Worm (Caenorhabditis elegans) whole organism, L2 larva: ENCODE data around the gene ges-1.
A peak's percentile ranks its signal among the peaks of the same experiment; 100 is the strongest.

Source experiments
- C34F6.9 ChIP-seq: fragments of 150-350 bp; optimal IDR thresholded peaks from 2 replicates; lab custom pipeline; 2014; ENCODE audit warnings: missing biosample characterization, missing genetic modification characterization
- F13H6.1 ChIP-seq: sonication (generic microtip); optimal IDR thresholded peaks from 2 replicates; lab custom pipeline; 2016; ENCODE audit warnings: missing genetic modification characterization, missing compliant biosample characterization
- ZK546.5 ChIP-seq: sonication (generic microtip); optimal IDR thresholded peaks from 2 replicates; lab custom pipeline; 2017; ENCODE audit warnings: missing biosample characterization, missing genetic modification characterization
- alr-1 ChIP-seq: fragments of 150-350 bp; optimal IDR thresholded peaks from 2 replicates; lab custom pipeline; 2014; ENCODE audit warnings: missing biosample characterization, missing genetic modification characterization
- aly-2 ChIP-seq: fragments of 150-350 bp; optimal IDR thresholded peaks from 2 replicates; lab custom pipeline; 2014; ENCODE audit warnings: missing biosample characterization, missing genetic modification characterization
- blmp-1 ChIP-seq: sonication (generic microtip); optimal IDR thresholded peaks from 2 replicates; lab custom pipeline; 2017; ENCODE audit warnings: missing genetic modification characterization, mild to moderate bottlenecking, missing compliant biosample characterization, antibody characterized with exemption, moderate library complexity; ENCODE audit not compliant: insufficient read depth
- ceh-82 ChIP-seq: fragments of 150-350 bp; optimal IDR thresholded peaks from 2 replicates; lab custom pipeline; 2014; ENCODE audit warnings: missing biosample characterization, missing genetic modification characterization
- fos-1 ChIP-seq: fragments of 150-350 bp; optimal IDR thresholded peaks from 2 replicates; lab custom pipeline; 2014; ENCODE audit warnings: missing biosample characterization, missing genetic modification characterization
- gmeb-1 ChIP-seq: fragments of 150-350 bp; optimal IDR thresholded peaks from 2 replicates; lab custom pipeline; 2014; ENCODE audit warnings: missing biosample characterization, missing genetic modification characterization
- lsy-2 ChIP-seq, 2 experiments: fragments of 150-350 bp in 1 of 2; sonication (generic microtip) in 1 of 2; optimal IDR thresholded peaks; 2 replicates each; lab custom pipeline; 2014 to 2017; ENCODE audit warnings: missing biosample characterization in 2 of 2, missing genetic modification characterization in 2 of 2
- mdl-1 ChIP-seq, 2 experiments: fragments of 150-350 bp in 1 of 2; sonication (generic microtip) in 1 of 2; optimal IDR thresholded peaks; 2 replicates each; lab custom pipeline; 2017; ENCODE audit warnings: missing biosample characterization in 2 of 2, missing genetic modification characterization in 2 of 2
- nhr-10 ChIP-seq: sonication (generic microtip); optimal IDR thresholded peaks from 2 replicates; lab custom pipeline; 2017; ENCODE audit warnings: missing biosample characterization, missing genetic modification characterization
- nhr-12 ChIP-seq: fragments of 150-350 bp; optimal IDR thresholded peaks from 2 replicates; lab custom pipeline; 2014; ENCODE audit warnings: missing biosample characterization, missing genetic modification characterization
- nhr-129 ChIP-seq: fragments of 150-350 bp; optimal IDR thresholded peaks from 2 replicates; lab custom pipeline; 2014; ENCODE audit warnings: missing biosample characterization, missing genetic modification characterization
- sem-4 ChIP-seq: fragments of 150-350 bp; optimal IDR thresholded peaks from 2 replicates; lab custom pipeline; 2014; ENCODE audit warnings: missing biosample characterization, missing genetic modification reagents, missing genetic modification characterization
- snpc-4 ChIP-seq: fragments of 150-350 bp; optimal IDR thresholded peaks from 2 replicates; lab custom pipeline; 2014; ENCODE audit warnings: missing biosample characterization, missing genetic modification characterization
- unc-55 ChIP-seq: fragments of 150-350 bp; sonication (generic microtip); optimal IDR thresholded peaks from 3 replicates; lab custom pipeline; 2014; ENCODE audit warnings: missing biosample characterization, missing genetic modification reagents, missing genetic modification characterization
- zag-1 ChIP-seq: fragments of 150-350 bp; optimal IDR thresholded peaks from 2 replicates; lab custom pipeline; 2014; ENCODE audit warnings: missing biosample characterization, missing genetic modification characterization

The ges-1 gene

DNA sequence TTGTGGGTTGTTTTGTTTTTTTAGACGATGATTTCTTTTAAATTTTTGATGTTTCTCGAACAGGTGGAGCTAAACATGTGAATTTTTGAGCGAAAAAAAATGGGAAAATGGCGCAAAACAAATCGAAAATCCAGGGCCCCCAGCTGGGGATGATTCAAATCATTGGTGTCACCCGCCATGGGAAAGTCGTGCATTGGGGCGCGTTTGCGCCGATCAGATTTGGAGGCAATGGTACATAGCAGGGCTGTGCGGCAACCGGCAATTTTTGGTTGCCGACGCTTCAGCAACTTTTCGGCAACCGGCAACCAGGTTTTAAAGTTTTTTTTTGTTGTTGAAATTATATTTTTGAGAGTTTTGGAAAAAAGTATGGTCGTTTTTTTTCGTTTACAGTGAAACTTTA is 41.5 kb downstream of the ges-1 start:
- TF ChIP-seq aly-2 (tag; lab: Kevin White, UChicago) (no peak), mdl-1 (tag; optimal IDR thresholded peaks at IDR 0.05; lab: Kevin White, UChicago) (no peak), blmp-1 (tag; lab: Kevin White, UChicago) (no peak)
- TF ChIP-seq, all 48 proteins: peak for 0

DNA sequence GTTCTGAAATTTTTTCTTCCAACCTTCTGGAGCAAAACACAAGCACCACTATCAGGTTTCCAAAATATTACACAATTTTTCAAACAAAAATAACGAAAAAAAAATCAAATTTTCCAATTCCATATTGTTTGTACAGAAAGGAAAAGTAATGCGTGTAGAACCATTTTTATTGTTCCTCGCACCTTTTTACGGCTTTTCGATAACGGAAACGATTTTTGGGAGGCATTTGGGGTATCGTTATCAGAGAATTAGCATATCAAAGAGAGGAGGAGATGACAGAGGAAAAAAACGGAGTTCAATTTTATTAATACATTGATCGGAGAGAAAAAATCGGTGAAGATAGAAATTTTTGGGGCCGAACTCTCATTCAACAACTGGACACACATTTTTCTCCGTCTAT is 42.1 kb downstream of the ges-1 start:
- no peak for TF ChIP-seq blmp-1 (tag; lab: Kevin White, UChicago)
- no peak for TF ChIP-seq F13H6.1 (tag; lab: Kevin White, UChicago)
- TF ChIP-seq snpc-4, result no peak
- TF ChIP-seq fos-1, result peak; percentile 93
- no peak for TF ChIP-seq ceh-82
- TF ChIP-seq nhr-129, result no peak
- no peak for TF ChIP-seq alr-1 (tag; lab: Kevin White, UChicago)
- TF ChIP-seq ZK546.5 (tag; lab: Kevin White, UChicago), result no peak
- TF ChIP-seq, all 48 proteins: peak for 1

DNA sequence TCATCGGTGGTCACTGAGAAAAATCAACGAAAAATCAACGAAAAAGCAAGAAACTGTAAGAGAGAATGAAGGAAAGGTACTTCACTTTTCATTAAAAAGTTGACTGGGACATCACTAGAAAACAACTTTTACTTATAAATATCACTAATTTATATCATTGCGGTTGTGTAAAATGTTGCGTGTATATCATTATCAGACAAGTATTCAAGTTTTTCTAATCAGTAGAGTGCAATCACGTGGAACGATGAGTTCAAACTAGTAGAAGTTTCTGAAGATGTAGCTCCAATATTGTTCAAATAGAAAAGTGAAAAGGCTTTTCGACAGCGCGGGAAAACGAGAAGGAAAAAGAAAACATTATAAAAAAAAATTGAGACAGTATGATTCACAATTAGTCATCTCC is 43.7 kb downstream of the ges-1 start:
- TF ChIP-seq fos-1 (peak; percentile 54), zag-1 (no peak)
- TF ChIP-seq, all 48 proteins: peak for 1

DNA sequence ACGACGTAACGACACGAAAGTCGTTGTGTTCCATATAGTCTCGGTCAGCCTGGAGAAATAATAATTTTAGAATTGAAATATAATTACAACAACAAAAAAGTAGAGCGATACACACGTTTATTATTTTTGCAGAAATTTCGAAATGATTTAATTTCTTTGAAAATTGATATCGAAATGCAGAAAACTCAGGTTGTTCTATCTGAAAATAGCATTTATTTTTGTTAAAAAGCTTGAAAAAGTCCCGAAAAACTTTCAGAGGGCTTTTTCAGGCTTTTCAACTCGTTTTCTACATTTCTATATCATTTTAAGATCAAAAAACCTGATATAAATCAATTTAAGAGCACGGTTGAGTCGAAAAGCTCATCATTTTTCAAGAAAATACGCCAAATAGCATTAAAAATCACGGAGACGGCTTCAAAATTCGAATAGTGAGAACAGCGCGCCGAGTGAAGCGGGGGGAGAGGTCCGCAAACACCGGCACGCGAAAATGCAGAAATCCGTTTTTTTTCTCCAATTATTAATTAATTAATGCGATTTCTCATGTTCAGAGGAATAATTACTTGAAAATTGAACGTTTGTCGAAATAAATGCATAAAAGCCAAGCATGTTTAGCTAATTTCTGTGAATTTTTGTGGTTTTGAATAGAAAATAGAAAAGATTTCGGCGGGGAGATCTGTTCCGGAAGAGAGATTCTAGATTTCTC is 48.6 kb downstream of the ges-1 start, which contains the start of gene rga-4:
TSS of gene rga-4 (minus strand) at position 51 of the 703 bp plus-strand sequence.
- TF ChIP-seq gmeb-1 (tag; lab: Kevin White, UChicago) (peak; percentile 61), unc-55 (GFP tag; lab: Kevin White, UChicago) (peak; percentile 56), lsy-2 (tag; optimal IDR thresholded peaks at IDR 0.05; lab: Kevin White, UChicago) (peak in 1 of 2 experiments; percentile 25), nhr-10 (tag; lab: Kevin White, UChicago) (no peak), C34F6.9 (peak; percentile 51), nhr-12 (tag; lab: Kevin White, UChicago) (no peak), F13H6.1 (tag; lab: Kevin White, UChicago) (peak; percentile 7)
- TF ChIP-seq, all 48 proteins: peak for 5

DNA sequence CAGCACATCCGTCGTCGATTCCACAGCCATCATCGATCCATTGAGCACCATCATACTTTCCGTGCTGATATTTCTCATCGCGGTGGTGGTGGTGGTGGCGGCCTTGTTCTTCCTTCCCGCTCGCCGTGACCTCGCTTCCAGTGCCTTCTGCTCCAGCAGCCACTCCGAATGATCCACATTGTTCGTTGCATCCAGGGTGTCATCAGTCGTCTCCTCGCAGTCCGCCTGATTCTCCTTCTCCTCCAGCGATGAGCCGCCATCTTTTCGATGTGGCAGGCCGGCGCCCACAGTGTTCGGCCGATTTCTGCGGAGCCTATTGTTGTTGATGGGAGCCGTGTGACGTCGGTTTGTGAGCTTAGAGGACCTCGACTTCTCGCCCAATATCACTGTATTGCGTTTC is 53.9 kb downstream of the ges-1 start:
- no peak for TF ChIP-seq sem-4 (tag; lab: Kevin White, UChicago)
- no peak for TF ChIP-seq ZK546.5 (tag; lab: Kevin White, UChicago)
- TF ChIP-seq unc-55 (GFP tag; lab: Kevin White, UChicago), result no peak
